Worm (Caenorhabditis elegans) whole organism, L3 larva: ENCODE results near the gene str-209.

Source experiments
- R02D3.7 ChIP-seq: fragments of 150-350 bp; optimal IDR thresholded peaks from 2 replicates; lab custom pipeline; 2014; ENCODE audit warnings: missing biosample characterization, missing genetic modification characterization
- egl-27 ChIP-seq: sonication (generic microtip); optimal IDR thresholded peaks from 4 replicates; lab custom pipeline; 2017; ENCODE audit warnings: missing biosample characterization, missing genetic modification reagents, missing genetic modification characterization
- elt-1 ChIP-seq: fragments of 150-350 bp; optimal IDR thresholded peaks from 2 replicates; lab custom pipeline; 2014; ENCODE audit warnings: missing biosample characterization, missing genetic modification characterization
- fos-1 ChIP-seq: fragments of 150-350 bp; optimal IDR thresholded peaks from 2 replicates; lab custom pipeline; 2014; ENCODE audit warnings: missing biosample characterization, missing genetic modification characterization
- lsy-12 ChIP-seq: sonication (generic microtip); optimal IDR thresholded peaks from 2 replicates; lab custom pipeline; 2016; ENCODE audit warnings: mild to moderate bottlenecking, missing genetic modification characterization, missing compliant biosample characterization
- mdl-1 ChIP-seq: fragments of 150-350 bp; optimal IDR thresholded peaks from 2 replicates; lab custom pipeline; 2014; ENCODE audit warnings: missing biosample characterization, missing genetic modification characterization
- nhr-11 ChIP-seq: fragments of 150-350 bp; optimal IDR thresholded peaks from 2 replicates; lab custom pipeline; 2014; ENCODE audit warnings: missing biosample characterization, missing genetic modification characterization
- pha-4 ChIP-seq: fragments of 150-350 bp; optimal IDR thresholded peaks from 2 replicates; lab custom pipeline; 2014; ENCODE audit warnings: missing biosample characterization, missing genetic modification reagents, missing genetic modification characterization
- skn-1 ChIP-seq: fragments of 150-350 bp; optimal IDR thresholded peaks from 2 replicates; lab custom pipeline; 2014; ENCODE audit warnings: missing biosample characterization, missing genetic modification characterization
- snpc-4 ChIP-seq: fragments of 150-350 bp; optimal IDR thresholded peaks from 2 replicates; lab custom pipeline; 2014; ENCODE audit warnings: missing biosample characterization, missing genetic modification characterization
- zag-1 ChIP-seq: fragments of 150-350 bp; optimal IDR thresholded peaks from 2 replicates; lab custom pipeline; 2014; ENCODE audit warnings: missing biosample characterization, missing genetic modification characterization
- ztf-11 ChIP-seq: fragments of 150-350 bp; optimal IDR thresholded peaks from 2 replicates; lab custom pipeline; 2014; ENCODE audit warnings: missing biosample characterization, missing genetic modification characterization
- ztf-4 ChIP-seq: fragments of 150-350 bp; optimal IDR thresholded peaks from 2 replicates; lab custom pipeline; 2014; ENCODE audit warnings: missing biosample characterization, missing genetic modification characterization

DNA sequence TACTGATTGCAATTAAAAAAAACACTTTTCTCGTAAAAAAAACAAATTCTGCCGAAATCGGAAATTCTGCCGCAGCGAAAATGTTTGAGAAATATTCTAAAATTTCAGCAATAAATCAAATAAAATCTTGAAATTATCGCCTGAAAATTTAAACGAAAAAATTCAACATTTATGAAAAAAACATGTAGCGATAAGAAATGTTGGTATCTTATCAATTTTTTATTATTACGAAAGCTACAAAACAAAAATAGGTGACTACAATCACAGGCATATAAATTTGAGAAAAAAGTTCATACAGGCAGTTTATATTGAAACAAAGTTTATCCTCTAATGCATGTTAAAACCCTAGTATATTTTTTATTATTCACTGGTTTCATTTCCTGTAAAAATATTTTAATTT, 42.8 kb upstream of the str-209 start, which contains the start of gene ugt-14:
- TF ChIP-seq lsy-12 (tag; lab: Kevin White, UChicago) (no peak), skn-1 (tag; lab: Kevin White, UChicago) (no peak), egl-27 (tag; lab: Kevin White, UChicago) (no peak), elt-1 (no peak), zag-1 (tag; lab: Kevin White, UChicago) (no peak), fos-1 (tag; lab: Kevin White, UChicago) (no peak), mdl-1 (tag; lab: Kevin White, UChicago) (no peak), pha-4 (tag; lab: Kevin White, UChicago) (no peak), ztf-4 (no peak), ztf-11 (no peak), snpc-4 (tag; lab: Kevin White, UChicago) (no peak), nhr-11 (tag; lab: Kevin White, UChicago) (no peak), R02D3.7 (tag; lab: Kevin White, UChicago) (no peak)
